Worm (Caenorhabditis elegans) whole organism, early embryonic: ENCODE results near the gene F26A1.1.

Experiments used
- aly-1 ChIP-seq: sonication (generic microtip); optimal IDR thresholded peaks from 2 replicates; lab custom pipeline; 2016; ENCODE audit warnings: missing genetic modification characterization, missing compliant biosample characterization
- ama-1 ChIP-seq: fragments of 150-350 bp; optimal IDR thresholded peaks from 2 replicates; lab custom pipeline; 2014
- ets-7 ChIP-seq: sonication (generic microtip); optimal IDR thresholded peaks from 2 replicates; lab custom pipeline; 2016; ENCODE audit warnings: missing genotype, missing genetic modification characterization, missing compliant biosample characterization
- flt-1 ChIP-seq: fragments of 200-800 bp; sonication (Bioruptor generic); IDR thresholded peaks from 2 replicates; pipeline ENCODE4 v1.3.6; 2022; ENCODE audit warnings: missing genetic modification characterization, missing compliant biosample characterization
- sea-1 ChIP-seq: fragments of 200-800 bp; sonication (Bioruptor generic); conservative IDR thresholded peaks from 2 replicates; pipeline ENCODE4 v1.3.6; 2022; ENCODE audit warnings: missing genetic modification characterization, missing compliant biosample characterization

DNA sequence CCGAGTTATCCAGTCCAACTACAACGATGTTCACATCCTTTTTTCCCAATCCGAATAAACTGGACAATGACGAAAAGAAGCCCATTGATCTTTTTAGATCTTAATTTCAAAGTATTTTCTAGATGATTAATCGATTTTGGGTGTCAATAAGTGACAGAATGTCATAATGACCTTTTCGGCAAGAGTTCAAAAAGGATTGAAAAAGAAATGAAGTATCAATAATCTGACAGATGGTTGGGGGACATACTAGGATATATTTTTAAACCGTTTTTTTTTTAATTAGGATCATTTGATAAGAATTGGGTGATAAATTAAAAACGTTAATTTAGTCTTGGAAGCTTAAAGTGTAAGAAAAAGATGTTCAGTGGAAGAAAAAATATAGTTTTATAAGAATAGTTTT is 35.6 kb upstream of the F26A1.1 start, which contains the start of gene arl-6:
- no peak for TF ChIP-seq ets-7
- no peak for TF ChIP-seq ama-1 (lab: Kevin White, UChicago)
- no peak for TF ChIP-seq aly-1 (tag; lab: Kevin White, UChicago)
- TF ChIP-seq sea-1 (GFP tag; lab: Robert Waterston, UW), result no peak
- no peak for TF ChIP-seq flt-1 (GFP tag; lab: Robert Waterston, UW)
